Worm (Caenorhabditis elegans) whole organism, L1 larva: ENCODE measurements around the gene Y62E10A.23.

Source experiments
- ama-1 ChIP-seq: fragments of 150-350 bp; optimal IDR thresholded peaks from 2 replicates; lab custom pipeline; 2014
- ceh-88 ChIP-seq: fragments of 200-800 bp; sonication (Bioruptor generic); IDR thresholded peaks from 2 replicates; pipeline ENCODE4 v1.3.6; 2022; ENCODE audit warnings: missing genetic modification characterization, missing compliant biosample characterization
- dpl-1 ChIP-seq, 3 experiments: fragments of 150-350 bp in 2 of 3; sonication (generic microtip) in 1 of 3; optimal IDR thresholded peaks; 2 replicates each; lab custom pipeline; 2014 to 2017; ENCODE audit warnings: missing biosample characterization in 3 of 3, missing genetic modification characterization in 3 of 3, missing genetic modification reagents in 3 of 3
- lin-15B ChIP-seq: fragments of 150-350 bp; sonication (generic microtip); optimal IDR thresholded peaks from 3 replicates; lab custom pipeline; 2014; ENCODE audit warnings: missing biosample characterization, missing genetic modification characterization
- mdl-1 ChIP-seq, 2 experiments: fragments of 150-350 bp; optimal IDR thresholded peaks; 2 replicates each; lab custom pipeline; 2014 to 2017; ENCODE audit warnings: missing biosample characterization in 2 of 2, missing genetic modification characterization in 2 of 2, inconsistent platforms in 1 of 2
- nhr-19 ChIP-seq: fragments of 200-800 bp; sonication (Bioruptor generic); conservative IDR thresholded peaks from 2 replicates; pipeline ENCODE4 v1.3.6; 2022; ENCODE audit warnings: missing genetic modification characterization, missing compliant biosample characterization
- nhr-237 ChIP-seq: fragments of 150-350 bp; optimal IDR thresholded peaks from 2 replicates; lab custom pipeline; 2014; ENCODE audit warnings: missing biosample characterization, missing genetic modification characterization
- nhr-76 ChIP-seq: sonication (generic microtip); optimal IDR thresholded peaks from 2 replicates; lab custom pipeline; 2017; ENCODE audit warnings: missing biosample characterization, missing genetic modification characterization
- nhr-77 ChIP-seq: fragments of 150-350 bp; optimal IDR thresholded peaks from 2 replicates; lab custom pipeline; 2014; ENCODE audit warnings: missing biosample characterization, missing genetic modification characterization
- pqm-1 ChIP-seq: sonication (generic microtip); optimal IDR thresholded peaks from 3 replicates; lab custom pipeline; 2017; ENCODE audit warnings: missing biosample characterization, missing genetic modification characterization
- sox-4 ChIP-seq: sonication (generic microtip); optimal IDR thresholded peaks from 2 replicates; lab custom pipeline; 2016; ENCODE audit warnings: missing genetic modification characterization, missing compliant biosample characterization
- unc-62 ChIP-seq: fragments of 150-350 bp; optimal IDR thresholded peaks from 2 replicates; lab custom pipeline; 2014; ENCODE audit warnings: missing biosample characterization, missing genetic modification reagents, missing genetic modification characterization
- vab-15 ChIP-seq: sonication (generic microtip); optimal IDR thresholded peaks from 2 replicates; lab custom pipeline; 2017; ENCODE audit warnings: missing genotype, mild to moderate bottlenecking, missing genetic modification characterization, missing compliant biosample characterization

DNA sequence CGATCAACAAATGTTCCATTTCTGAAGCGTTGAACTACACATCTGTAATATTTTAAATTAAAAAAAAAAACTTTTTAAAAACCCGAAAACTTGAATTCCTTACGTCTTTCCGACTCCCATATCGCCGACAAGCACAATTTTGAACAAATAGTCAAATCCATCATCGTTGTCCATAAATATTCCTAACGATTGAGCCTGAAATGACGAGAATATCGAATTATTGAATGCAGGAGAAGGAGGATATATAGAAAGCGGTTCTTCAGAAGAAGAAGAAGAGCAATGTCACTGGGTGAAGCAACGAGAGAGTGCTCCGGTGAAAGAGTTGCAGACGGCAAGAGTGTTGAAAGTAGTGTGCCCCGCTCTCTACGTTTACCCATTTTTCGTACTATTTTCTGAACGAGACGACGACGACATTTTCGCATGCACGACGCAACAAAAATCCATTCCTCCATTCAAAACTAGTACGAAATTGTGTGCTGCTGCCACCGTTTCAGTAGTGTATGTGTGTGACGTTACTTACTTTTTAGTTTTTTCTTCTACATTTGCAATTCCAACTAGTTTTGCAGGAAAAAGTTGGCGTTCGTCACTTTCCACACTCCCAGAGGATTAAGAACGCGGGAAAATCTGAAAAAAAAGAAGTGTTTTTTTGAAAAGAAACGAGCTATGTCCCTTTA lies 2.2 kb upstream of the Y62E10A.23 start, which contains the start of gene rab-19:
- TF ChIP-seq nhr-237 (tag; lab: Kevin White, UChicago) (no peak), nhr-76 (tag; lab: Kevin White, UChicago) (no peak), ceh-88 (no peak), sox-4 (tag; lab: Kevin White, UChicago) (no peak), nhr-19 (no peak), unc-62 (GFP tag; lab: Kevin White, UChicago) (no peak), mdl-1 (tag; optimal IDR thresholded peaks at IDR 0.05; lab: Kevin White, UChicago) (no peak), vab-15 (tag; lab: Kevin White, UChicago) (no peak), nhr-77 (tag; lab: Kevin White, UChicago) (no peak), ama-1 (no peak), dpl-1 (GFP tag; optimal IDR thresholded peaks at IDR 0.05; lab: Kevin White, UChicago) (no peak), pqm-1 (tag; lab: Kevin White, UChicago) (no peak), lin-15B (no peak)
